Fruit fly (Drosophila melanogaster): Measurements from ENCODE around the gene CG6154.

Gene CG6154

DNA sequence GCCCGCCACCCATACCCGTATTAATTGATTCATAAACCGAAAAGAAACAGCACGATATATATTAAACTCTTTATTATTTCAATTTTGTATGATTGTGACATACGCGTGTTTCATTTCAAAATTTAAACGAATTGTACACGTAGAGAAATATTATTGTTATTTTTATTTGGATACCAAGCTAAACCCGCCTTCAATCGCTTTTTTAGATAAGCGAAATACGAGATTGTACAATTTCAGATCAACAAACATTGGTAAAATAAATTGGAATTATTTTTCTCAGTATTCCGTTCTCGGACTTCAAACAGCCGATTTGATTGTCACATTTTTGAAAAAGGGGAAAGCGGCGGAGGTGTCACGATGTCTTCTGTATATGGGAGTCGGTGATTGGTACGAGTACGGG, 27.4 kb upstream of the CG6154 start:
- TF ChIP-seq CG1602 (GFP tag; optimal IDR thresholded peaks at IDR 0.05) (no peak), Atf3 (GFP tag; optimal IDR thresholded peaks at IDR 0.05) (no peak), Spps (tag; optimal IDR thresholded peaks at IDR 0.05) (no peak), CG2712 (tag; optimal IDR thresholded peaks at IDR 0.05) (peak; percentile 47), zfh1 (GFP tag; IDR thresholded peaks at IDR 0.05) (0 out of 3 replicates have a peak, but pooled peaks have one; percentile 40), Hr78 (GFP tag; optimal IDR thresholded peaks at IDR 0.05) (no peak), Hsf (GFP tag; optimal IDR thresholded peaks at IDR 0.05) (peak; percentile 49), CG1024 (GFP tag; IDR thresholded peaks at IDR 0.05) (no peak), Hr3 (GFP tag; optimal IDR thresholded peaks at IDR 0.05) (peak; percentile 11), Lhr (GFP tag; optimal IDR thresholded peaks at IDR 0.05) (no peak), CG13296 (GFP tag; optimal IDR thresholded peaks at IDR 0.05) (no peak), CG10654 (GFP tag; optimal IDR thresholded peaks at IDR 0.05) (no peak), CG17186 (GFP tag; optimal IDR thresholded peaks at IDR 0.05) (no peak), dmrt11E (tag; optimal IDR thresholded peaks at IDR 0.05) (no peak), CG17328 (GFP tag; IDR thresholded peaks at IDR 0.05) (peak; percentile 47; the same call in 1 of the 2 replicates), CG12071 (GFP tag; optimal IDR thresholded peaks at IDR 0.05) (peak; percentile 16), Eip74EF (GFP tag; optimal IDR thresholded peaks at IDR 0.05) (peak in 1 of 2 experiments; percentile 57), CG7963 (GFP tag; IDR thresholded peaks at IDR 0.05; ENCODE audit: partially characterized antibody) (no peak), CG18011 (GFP tag; optimal IDR thresholded peaks at IDR 0.05) (peak; percentile 21), Sin3A (optimal IDR thresholded peaks at IDR 0.05) (no peak), chn (GFP tag; optimal IDR thresholded peaks at IDR 0.05) (peak; percentile 6), Trl (optimal IDR thresholded peaks at IDR 0.05) (no peak), Trl (GFP tag; optimal IDR thresholded peaks at IDR 0.05) (peak; percentile 13), Ptx1 (GFP tag; IDR thresholded peaks at IDR 0.05) (peak; percentile 62), CG4707 (GFP tag; optimal IDR thresholded peaks at IDR 0.05) (no peak), CG8944 (GFP tag; optimal IDR thresholded peaks at IDR 0.05) (peak; percentile 7), pros (GFP tag; optimal IDR thresholded peaks at IDR 0.05) (no peak), Sox102F (GFP tag; optimal IDR thresholded peaks at IDR 0.05) (peak; percentile 73), otp (GFP tag; IDR thresholded peaks at IDR 0.05) (peak; percentile 50; the same call in 2 of the 3 replicates), kah (GFP tag; optimal IDR thresholded peaks at IDR 0.05) (no peak), lilli (GFP tag; optimal IDR thresholded peaks at IDR 0.05) (peak; percentile 41), CG2202 (tag; optimal IDR thresholded peaks at IDR 0.05) (no peak), Ssrp (tag; optimal IDR thresholded peaks at IDR 0.05) (peak; percentile 3), CG10267 (tag; optimal IDR thresholded peaks at IDR 0.05) (peak; percentile 21), nerfin-1 (tag; optimal IDR thresholded peaks at IDR 0.05) (no peak), CG5953 (GFP tag; IDR thresholded peaks at IDR 0.05) (no peak), Nf-YB (GFP tag; optimal IDR thresholded peaks at IDR 0.05) (peak; percentile 11), CG31365 (tag; optimal IDR thresholded peaks at IDR 0.05) (no peak), CG1832 (GFP tag; optimal IDR thresholded peaks at IDR 0.05) (no peak), stc (GFP tag; IDR thresholded peaks at IDR 0.05) (0 out of 2 replicates have a peak, but pooled peaks have one; percentile 26), CG6791 (GFP tag; IDR thresholded peaks at IDR 0.05; ENCODE audit: partially characterized antibody) (no peak), CG4820 (GFP tag; optimal IDR thresholded peaks at IDR 0.05) (no peak), CG7839 (tag; optimal IDR thresholded peaks at IDR 0.05) (peak; percentile 54), pnt (GFP tag; optimal IDR thresholded peaks at IDR 0.05) (peak; percentile 19), Hmr (GFP tag; optimal IDR thresholded peaks at IDR 0.05) (peak; percentile 11), HLH4C (GFP tag; IDR thresholded peaks at IDR 0.05; ENCODE audit: partially characterized antibody) (no peak), ase (GFP tag; IDR thresholded peaks at IDR 0.05) (0 out of 3 replicates have a peak, but pooled peaks have one; percentile 39), Doc2 (GFP tag; IDR thresholded peaks at IDR 0.05) (no peak), CG3281 (GFP tag; optimal IDR thresholded peaks at IDR 0.05) (no peak), CG18764 (GFP tag; optimal IDR thresholded peaks at IDR 0.05) (no peak), Taf1 (GFP tag; IDR thresholded peaks at IDR 0.05) (no peak)

Measured in whole organism, embryonic.